Fruit fly (Drosophila melanogaster) whole organism, prepupa: ENCODE results near the gene Orct2.

Experiments used
- Blimp-1 ChIP-seq: fragments of 200-800 bp; sonication (Bioruptor generic); optimal IDR thresholded peaks from 3 replicates; lab custom pipeline; 2017; ENCODE audit warnings: missing biosample characterization, missing genetic modification characterization, mild to moderate bottlenecking, moderate library complexity, missing genetic modification reagents
- CG10631 ChIP-seq: fragments of 200-800 bp; sonication (Bioruptor generic); optimal IDR thresholded peaks from 2 replicates; lab custom pipeline; 2016; ENCODE audit warnings: missing biosample characterization, missing genetic modification characterization
- CG11762 ChIP-seq: fragments of 200-800 bp; sonication (Bioruptor generic); optimal IDR thresholded peaks from 3 replicates; lab custom pipeline; 2016; ENCODE audit warnings: missing biosample characterization, missing genetic modification characterization; ENCODE audit not compliant: insufficient read depth
- CG11902 ChIP-seq: fragments of 200-800 bp; sonication (Bioruptor generic); optimal IDR thresholded peaks from 3 replicates; lab custom pipeline; 2016; ENCODE audit warnings: missing biosample characterization, missing genetic modification characterization
- CG3032 ChIP-seq: fragments of 200-800 bp; optimal IDR thresholded peaks from 2 replicates; lab custom pipeline; 2019; ENCODE audit warnings: missing biosample characterization, mild to moderate bottlenecking, missing genetic modification characterization, moderate library complexity
- CG32006 ChIP-seq: fragments of 200-800 bp; sonication (Bioruptor generic); optimal IDR thresholded peaks from 3 replicates; lab custom pipeline; 2017; ENCODE audit warnings: missing biosample characterization, mild to moderate bottlenecking, missing genetic modification characterization
- CG34406 ChIP-seq: fragments of 200-800 bp; sonication (Bioruptor generic); optimal IDR thresholded peaks from 3 replicates; lab custom pipeline; 2016; ENCODE audit warnings: missing biosample characterization, missing genetic modification characterization
- CG3919 ChIP-seq: fragments of 200-800 bp; sonication (Bioruptor generic); optimal IDR thresholded peaks from 3 replicates; lab custom pipeline; 2016; ENCODE audit warnings: missing biosample characterization, missing genetic modification characterization
- CG4318 ChIP-seq: fragments of 200-800 bp; sonication (Bioruptor generic); optimal IDR thresholded peaks from 3 replicates; lab custom pipeline; 2017; ENCODE audit warnings: missing biosample characterization, mild to moderate bottlenecking, missing genetic modification characterization
- CG6163 ChIP-seq: fragments of 200-800 bp; sonication (Bioruptor generic); IDR thresholded peaks from 3 replicates; pipeline ENCODE4 v1.3.6; 2022; ENCODE audit warnings: missing biosample characterization, missing genetic modification characterization
- CG6276 ChIP-seq: fragments of 200-800 bp; sonication (Bioruptor generic); optimal IDR thresholded peaks from 2 replicates; lab custom pipeline; 2017; ENCODE audit warnings: missing biosample characterization, mild to moderate bottlenecking, missing genetic modification characterization
- CG6792 ChIP-seq: fragments of 200-800 bp; sonication (Bioruptor generic); optimal IDR thresholded peaks from 3 replicates; lab custom pipeline; 2016; ENCODE audit warnings: missing biosample characterization, missing genetic modification characterization
- CG6808 ChIP-seq: fragments of 200-800 bp; sonication (Bioruptor generic); optimal IDR thresholded peaks from 3 replicates; lab custom pipeline; 2017; ENCODE audit warnings: missing biosample characterization, missing genetic modification characterization, mild to moderate bottlenecking, moderate library complexity, missing genetic modification reagents
- CG7368 ChIP-seq: fragments of 200-800 bp; sonication (Bioruptor generic); optimal IDR thresholded peaks from 3 replicates; lab custom pipeline; 2016; ENCODE audit warnings: missing biosample characterization, missing genetic modification characterization
- CG8119 ChIP-seq: fragments of 200-800 bp; sonication (Bioruptor generic); IDR thresholded peaks from 3 replicates; pipeline ENCODE4 v1.3.6; 2022; ENCODE audit warnings: missing biosample characterization, missing genetic modification characterization
- CG8319 ChIP-seq: fragments of 200-800 bp; sonication (Bioruptor generic); optimal IDR thresholded peaks from 3 replicates; lab custom pipeline; 2016; ENCODE audit warnings: missing biosample characterization, missing genetic modification characterization
- CG8632 ChIP-seq: fragments of 200-800 bp; sonication (Bioruptor generic); optimal IDR thresholded peaks from 3 replicates; lab custom pipeline; 2016; ENCODE audit warnings: missing biosample characterization, missing genetic modification characterization
- Eip75B ChIP-seq: fragments of 200-800 bp; sonication (Bioruptor generic); optimal IDR thresholded peaks from 3 replicates; lab custom pipeline; 2016; ENCODE audit warnings: missing biosample characterization, missing genetic modification characterization
- Eip78C ChIP-seq: fragments of 200-800 bp; sonication (Bioruptor generic); peaks from one replicate; lab custom pipeline; 2016; ENCODE audit warnings: missing biosample characterization, missing genetic modification characterization
- Eip93F ChIP-seq: fragments of 200-800 bp; sonication (Bioruptor generic); optimal IDR thresholded peaks from 2 replicates; lab custom pipeline; 2016; ENCODE audit warnings: missing biosample characterization, mild to moderate bottlenecking, missing genetic modification characterization
- Ets21C ChIP-seq: fragments of 200-800 bp; sonication (Bioruptor generic); optimal IDR thresholded peaks from 3 replicates; lab custom pipeline; 2016; ENCODE audit warnings: missing biosample characterization, missing genetic modification characterization
- Ets96B ChIP-seq: fragments of 200-800 bp; optimal IDR thresholded peaks from 2 replicates; lab custom pipeline; 2019; ENCODE audit warnings: missing biosample characterization, mild to moderate bottlenecking, missing genetic modification characterization, moderate library complexity
- Gug ChIP-seq: fragments of 200-800 bp; sonication (Bioruptor generic); IDR thresholded peaks from 2 replicates; pipeline ENCODE4 v1.3.6; 2022; ENCODE audit warnings: missing biosample characterization, missing genetic modification characterization
- Hr39 ChIP-seq: fragments of 200-800 bp; sonication (Bioruptor generic); optimal IDR thresholded peaks from 2 replicates; lab custom pipeline; 2016; ENCODE audit warnings: missing biosample characterization, missing genetic modification characterization
- Met ChIP-seq: fragments of 200-800 bp; sonication (Bioruptor generic); optimal IDR thresholded peaks from 3 replicates; lab custom pipeline; 2016; ENCODE audit warnings: missing biosample characterization, missing genetic modification characterization
- OdsH ChIP-seq: fragments of 200-800 bp; sonication (Bioruptor generic); optimal IDR thresholded peaks from 3 replicates; lab custom pipeline; 2016; ENCODE audit warnings: missing biosample characterization, missing genetic modification characterization
- Smox ChIP-seq: fragments of 200-800 bp; sonication (Bioruptor generic); optimal IDR thresholded peaks from 3 replicates; lab custom pipeline; 2016; ENCODE audit warnings: missing biosample characterization, missing genetic modification characterization
- Sox14 ChIP-seq: fragments of 200-800 bp; sonication (Bioruptor generic); optimal IDR thresholded peaks from 3 replicates; lab custom pipeline; 2016; ENCODE audit warnings: missing biosample characterization, missing genetic modification characterization
- Sox15 ChIP-seq: fragments of 200-800 bp; sonication (Bioruptor generic); optimal IDR thresholded peaks from 3 replicates; lab custom pipeline; 2016; ENCODE audit warnings: missing biosample characterization, missing genetic modification characterization
- achi ChIP-seq: fragments of 200-800 bp; sonication (Bioruptor generic); optimal IDR thresholded peaks from 3 replicates; lab custom pipeline; 2016; ENCODE audit warnings: missing biosample characterization, missing genetic modification characterization
- acj6 ChIP-seq: fragments of 200-800 bp; sonication (Bioruptor generic); optimal IDR thresholded peaks from 3 replicates; lab custom pipeline; 2016; ENCODE audit warnings: missing biosample characterization, missing genetic modification characterization
- cyc ChIP-seq: fragments of 200-800 bp; sonication (Bioruptor generic); optimal IDR thresholded peaks from 3 replicates; lab custom pipeline; 2016; ENCODE audit warnings: missing biosample characterization, missing genetic modification characterization
- dsx ChIP-seq: fragments of 200-800 bp; optimal IDR thresholded peaks from 3 replicates; lab custom pipeline; 2019; ENCODE audit warnings: missing biosample characterization, mild to moderate bottlenecking, missing genetic modification characterization, moderate library complexity; ENCODE audit not compliant: poor library complexity, severe bottlenecking
- eg ChIP-seq: fragments of 200-800 bp; sonication (Bioruptor generic); IDR thresholded peaks from 3 replicates; pipeline ENCODE4 v1.3.6; 2022; ENCODE audit warnings: missing biosample characterization, missing genetic modification characterization
- fd85E ChIP-seq: fragments of 200-800 bp; sonication (Bioruptor generic); optimal IDR thresholded peaks from 3 replicates; lab custom pipeline; 2016; ENCODE audit warnings: missing biosample characterization, missing genetic modification characterization
- fkh ChIP-seq: fragments of 200-800 bp; sonication (Bioruptor generic); optimal IDR thresholded peaks from 3 replicates; lab custom pipeline; 2017; ENCODE audit warnings: missing biosample characterization, mild to moderate bottlenecking, missing genetic modification characterization, moderate library complexity
- lz ChIP-seq: fragments of 200-800 bp; sonication (Bioruptor generic); optimal IDR thresholded peaks from 3 replicates; lab custom pipeline; 2016; ENCODE audit warnings: missing biosample characterization, missing genetic modification characterization
- net ChIP-seq: fragments of 200-800 bp; sonication (Bioruptor generic); optimal IDR thresholded peaks from 3 replicates; lab custom pipeline; 2016; ENCODE audit warnings: missing biosample characterization, missing genetic modification characterization
- pdm3 ChIP-seq: fragments of 200-800 bp; sonication (Bioruptor generic); optimal IDR thresholded peaks from 3 replicates; lab custom pipeline; 2016; ENCODE audit warnings: missing biosample characterization, missing genetic modification characterization
- salr ChIP-seq, 2 experiments: fragments of 200-800 bp; sonication (Bioruptor generic); optimal IDR thresholded peaks; 3 replicates each; lab custom pipeline; 2016 to 2018; ENCODE audit warnings: missing biosample characterization in 2 of 2, missing genetic modification characterization in 2 of 2, mild to moderate bottlenecking in 1 of 2
- ss ChIP-seq, 2 experiments: fragments of 200-800 bp; sonication (Bioruptor generic); optimal IDR thresholded peaks; 2 replicates in 1 of 2; 3 replicates in 1 of 2; lab custom pipeline; 2017 to 2018; ENCODE audit warnings: mild to moderate bottlenecking in 2 of 2, missing biosample characterization in 2 of 2, missing genetic modification characterization in 2 of 2, moderate library complexity in 1 of 2
- svp ChIP-seq: fragments of 200-800 bp; sonication (Bioruptor generic); peaks from one replicate; lab custom pipeline; 2016; ENCODE audit warnings: missing biosample characterization, missing genetic modification characterization
- vri ChIP-seq: fragments of 200-800 bp; sonication (Bioruptor generic); optimal IDR thresholded peaks from 3 replicates; lab custom pipeline; 2016; ENCODE audit warnings: missing biosample characterization, mild to moderate bottlenecking, missing genetic modification characterization

The Orct2 gene

DNA sequence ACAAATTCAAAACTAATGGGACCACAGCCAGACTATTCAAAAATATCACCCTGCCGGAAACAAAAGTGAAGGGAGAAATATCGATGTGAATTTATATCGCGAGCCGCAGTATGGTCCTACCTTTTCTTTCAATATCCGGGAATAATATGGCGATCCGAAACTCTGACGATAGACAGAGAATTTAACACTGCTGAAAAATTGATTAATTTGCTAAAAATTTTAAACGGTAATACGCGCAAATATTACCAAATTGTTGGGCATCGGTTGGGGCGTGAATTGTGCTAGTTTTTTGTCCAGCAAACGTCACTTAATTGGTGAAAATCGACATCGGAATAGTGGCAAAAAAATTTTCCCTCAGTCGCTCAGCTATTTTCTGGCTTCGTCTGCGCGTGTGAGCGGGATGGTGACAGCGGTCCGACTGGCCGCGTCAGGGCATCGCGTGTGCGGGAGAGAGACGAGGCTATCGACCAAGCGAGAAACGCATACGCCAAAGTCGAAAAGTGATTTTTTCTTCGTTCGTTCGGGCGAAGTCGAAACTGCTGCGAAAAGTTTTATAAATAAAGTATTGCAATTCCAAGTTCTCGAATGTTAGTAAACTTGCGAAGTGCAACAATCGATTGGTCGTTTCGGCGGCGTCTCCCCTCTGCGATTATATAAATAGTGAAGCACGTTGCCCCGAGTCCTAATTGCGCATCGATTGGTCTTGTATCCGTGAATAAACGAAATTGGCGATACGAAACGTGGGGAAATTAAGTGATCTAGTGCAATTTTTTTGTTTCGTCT is 42.2 kb upstream of the Orct2 start, which contains the start of gene mask (continued):
- peak; percentile 67; the same call in 2 of the 3 replicates for TF ChIP-seq eg (GFP tag; lab: Robert Waterston, UW)
- peak; percentile 70 for TF ChIP-seq CG6163 (GFP tag; lab: Robert Waterston, UW)
- TF ChIP-seq Met (GFP tag; lab: Kevin White, UChicago) = peak; percentile 83
- TF ChIP-seq dsx (GFP tag; lab: Kevin White, UChicago) = no peak
- no peak for TF ChIP-seq CG32006 (GFP tag; lab: Kevin White, UChicago)
- TF ChIP-seq lz = peak; percentile 79
- TF ChIP-seq pdm3 (GFP tag; lab: Kevin White, UChicago) = no peak
- peak; percentile 62 for TF ChIP-seq achi (GFP tag; lab: Kevin White, UChicago)
- TF ChIP-seq ss (GFP tag; optimal IDR thresholded peaks at IDR 0.05; lab: Kevin White, UChicago) = peak; percentile 5 to 67

DNA sequence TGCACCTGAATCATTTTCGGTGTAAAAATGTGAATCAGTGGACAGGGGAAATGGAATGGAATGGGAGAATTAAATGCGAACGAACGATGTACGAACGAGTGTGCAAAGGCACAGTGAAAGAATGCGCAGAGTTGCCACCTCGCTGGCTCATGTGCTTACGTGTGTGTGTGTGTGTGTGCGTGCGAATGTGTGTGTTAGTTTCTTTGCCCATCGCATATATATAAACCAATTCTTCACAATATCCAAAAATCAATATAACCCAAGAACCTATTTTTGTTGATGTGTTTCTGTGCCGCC is 41.7 kb upstream of the Orct2 start:
- no peak for TF ChIP-seq OdsH
- no peak for TF ChIP-seq Eip93F (GFP tag; lab: Kevin White, UChicago)
- peak; percentile 81 for TF ChIP-seq CG6163 (GFP tag; lab: Robert Waterston, UW)
- peak; percentile 2 for TF ChIP-seq fkh (GFP tag; lab: Kevin White, UChicago)
- TF ChIP-seq Eip78C (GFP tag; lab: Kevin White, UChicago) = peak; percentile 48
- TF ChIP-seq, all 60 proteins: peak for 3

DNA sequence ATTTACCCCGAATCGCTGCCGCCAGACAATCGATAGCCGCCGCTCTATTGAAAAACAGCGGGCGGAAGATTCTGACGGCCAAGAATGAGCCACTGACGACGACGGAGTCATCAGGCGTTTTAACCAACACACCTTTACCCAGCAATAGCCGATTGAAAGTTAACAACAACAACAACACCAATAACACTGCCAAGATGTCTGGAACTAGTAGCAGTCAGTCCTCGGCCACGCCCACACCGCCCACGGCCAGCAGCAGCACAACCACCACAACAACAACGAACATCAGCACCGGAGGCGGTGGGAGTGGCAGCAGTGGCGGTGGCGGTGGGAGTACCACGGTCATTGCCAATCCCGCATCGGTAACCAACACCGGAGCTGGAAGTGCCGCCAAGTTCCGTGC is 40.9 kb upstream of the Orct2 start:
- TF ChIP-seq CG6792 = no peak
- TF ChIP-seq CG3919 (GFP tag; lab: Kevin White, UChicago) = no peak
- TF ChIP-seq Blimp-1 (GFP tag; lab: Kevin White, UChicago) = no peak
- TF ChIP-seq lz = no peak

DNA sequence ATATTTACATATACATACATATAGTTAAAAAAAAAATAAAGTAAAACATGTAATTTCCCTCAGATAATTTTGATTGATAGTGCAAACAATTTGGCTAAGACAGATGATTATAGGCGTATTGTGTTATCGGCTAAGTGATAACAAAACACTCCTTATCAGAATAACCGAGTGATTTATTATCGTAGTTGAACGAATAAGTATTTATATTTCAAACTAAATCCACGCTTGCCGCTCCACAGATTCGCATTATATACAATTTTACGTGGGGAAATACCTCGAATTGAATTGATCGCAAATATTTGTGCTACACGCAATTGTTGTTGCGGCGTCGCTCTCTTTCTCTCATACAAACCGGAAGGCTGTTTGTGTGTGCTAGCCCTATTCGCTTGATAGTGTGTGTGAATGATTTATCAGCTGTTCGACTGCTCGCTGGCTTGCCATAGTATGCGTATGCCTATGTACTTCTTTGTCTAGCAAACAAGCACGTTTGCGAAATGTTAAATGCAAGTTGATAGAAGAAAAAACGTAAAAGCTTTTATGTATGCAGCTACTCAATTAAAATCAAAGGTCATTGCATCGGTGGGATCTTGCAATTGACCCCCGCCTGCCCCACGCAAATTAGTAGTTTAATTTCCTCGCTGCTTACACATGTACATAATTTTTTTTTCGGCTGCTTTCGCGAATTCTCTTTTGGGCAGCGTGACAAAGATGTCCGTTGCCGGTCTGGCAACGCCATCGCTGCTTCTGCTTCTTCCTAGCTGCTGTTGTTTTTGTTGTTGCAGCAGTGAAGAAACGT is 39.3 kb upstream of the Orct2 start:
- no peak for TF ChIP-seq svp (GFP tag; lab: Kevin White, UChicago)
- TF ChIP-seq acj6 = no peak
- no peak for TF ChIP-seq net (GFP tag; lab: Kevin White, UChicago)
- peak; percentile 31; the same call in 1 of the 3 replicates for TF ChIP-seq CG6163 (GFP tag; lab: Robert Waterston, UW)
- TF ChIP-seq CG6276 = no peak
- TF ChIP-seq Eip93F (GFP tag; lab: Kevin White, UChicago) = no peak
- no peak for TF ChIP-seq Sox15 (GFP tag; lab: Kevin White, UChicago)
- TF ChIP-seq Blimp-1 (GFP tag; lab: Kevin White, UChicago) = no peak
- no peak for TF ChIP-seq CG4318 (GFP tag; lab: Kevin White, UChicago)
- TF ChIP-seq Sox14 (GFP tag; lab: Kevin White, UChicago) = peak; percentile 72
- no peak for TF ChIP-seq CG8119
- no peak for TF ChIP-seq CG8632
- TF ChIP-seq CG8319 = no peak
- no peak for TF ChIP-seq CG11762 (GFP tag; lab: Kevin White, UChicago)
- no peak for TF ChIP-seq fd85E
- no peak for TF ChIP-seq Hr39 (GFP tag; lab: Kevin White, UChicago)
- TF ChIP-seq Smox (GFP tag; lab: Kevin White, UChicago) = no peak
- no peak for TF ChIP-seq lz
- no peak for TF ChIP-seq Ets21C (GFP tag; lab: Kevin White, UChicago)
- no peak for TF ChIP-seq Eip75B (GFP tag; lab: Kevin White, UChicago)
- no peak for TF ChIP-seq CG7368 (GFP tag; lab: Kevin White, UChicago)
- TF ChIP-seq CG34406 (GFP tag; lab: Kevin White, UChicago) = no peak
- TF ChIP-seq CG10631 (GFP tag; lab: Kevin White, UChicago) = no peak
- peak; percentile 60 for TF ChIP-seq Eip78C (GFP tag; lab: Kevin White, UChicago)
- no peak for TF ChIP-seq CG3919 (GFP tag; lab: Kevin White, UChicago)
- TF ChIP-seq vri = no peak
- no peak for TF ChIP-seq salr (GFP tag; optimal IDR thresholded peaks at IDR 0.05; lab: Kevin White, UChicago)
- TF ChIP-seq CG6808 = no peak
- no peak for TF ChIP-seq CG11902 (GFP tag; lab: Kevin White, UChicago)
- peak; percentile 36 for TF ChIP-seq CG3032 (tag; lab: Kevin White, UChicago)
- TF ChIP-seq Ets96B (tag; lab: Kevin White, UChicago) = peak; percentile 11
- 0 out of 2 replicates have a peak, but pooled peaks have one; percentile 25 for TF ChIP-seq Gug (GFP tag; lab: Robert Waterston, UW)
- TF ChIP-seq achi (GFP tag; lab: Kevin White, UChicago) = no peak
- TF ChIP-seq cyc = no peak
